Worm (Caenorhabditis elegans): ENCODE results near the gene T02H6.7.

Gene T02H6.7

DNA sequence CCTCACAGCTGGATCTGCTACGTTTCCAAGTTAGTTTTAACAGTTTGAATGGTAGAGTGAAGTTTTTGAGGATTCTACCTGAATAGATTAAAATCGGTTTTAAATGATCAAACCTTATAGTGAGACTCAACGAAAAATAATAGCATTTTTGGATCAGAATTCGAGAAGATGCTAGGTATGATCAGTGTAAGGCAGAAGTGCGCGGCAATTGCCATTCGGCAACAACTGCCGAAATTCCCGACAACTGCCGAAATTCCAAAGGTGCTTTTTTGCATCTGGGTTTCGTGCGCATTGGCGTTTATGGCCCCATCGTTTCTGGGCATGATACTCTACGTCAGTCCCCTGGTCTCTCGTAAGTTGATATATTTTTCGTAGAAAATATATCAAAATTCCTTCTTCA, 1.0 kb downstream of the T02H6.7 start, which contains the start of gene T02H6.6:
Gene T02H6.6 (plus strand): TSS at position 301 of the 400 bp plus-strand sequence.
- TF ChIP-seq hnd-1 (tag; optimal IDR thresholded peaks at IDR 0.05) = no peak
- no peak for TF ChIP-seq sea-1 (GFP tag; conservative IDR thresholded peaks at IDR 0.05)
- no peak for TF ChIP-seq tra-4 (tag; optimal IDR thresholded peaks at IDR 0.05)
- no peak for TF ChIP-seq ceh-13 (GFP tag; optimal IDR thresholded peaks at IDR 0.05)
- no peak for TF ChIP-seq scrt-1 (GFP tag; IDR thresholded peaks at IDR 0.05)
- no peak for TF ChIP-seq hmg-4 (GFP tag; optimal IDR thresholded peaks at IDR 0.05)

DNA sequence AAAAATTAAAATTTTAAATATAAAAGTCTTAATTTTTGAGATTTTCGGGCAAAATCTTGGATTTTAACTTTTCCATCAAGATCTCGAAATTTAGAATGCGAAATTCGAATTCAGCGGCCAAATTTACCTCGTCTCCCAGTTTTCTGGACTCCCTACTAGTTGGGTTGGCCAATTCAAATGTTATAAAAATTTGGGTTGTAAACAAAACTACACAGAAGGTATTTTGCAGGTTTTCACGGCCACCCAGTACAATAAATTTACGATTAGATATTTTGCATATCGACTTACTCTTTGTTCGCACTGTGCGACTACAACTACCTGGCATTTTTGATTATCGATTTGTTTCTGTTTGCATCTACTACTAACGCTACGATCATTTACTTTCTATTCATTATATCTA, 2.4 kb downstream of the T02H6.7 start, which contains the start of gene T02H6.5:
Gene T02H6.5 (plus strand): TSS at position 301 of the 400 bp plus-strand sequence.
- TF ChIP-seq hnd-1 (tag; optimal IDR thresholded peaks at IDR 0.05) = no peak
- TF ChIP-seq ama-1 (optimal IDR thresholded peaks at IDR 0.05) = no peak
- TF ChIP-seq sea-1 (GFP tag; conservative IDR thresholded peaks at IDR 0.05) = no peak
- no peak for TF ChIP-seq F13C5.2 (tag; optimal IDR thresholded peaks at IDR 0.05)
- TF ChIP-seq hmg-4 (GFP tag; optimal IDR thresholded peaks at IDR 0.05) = no peak
- no peak for TF ChIP-seq hmbx-1 (tag; optimal IDR thresholded peaks at IDR 0.05)
- TF ChIP-seq ceh-36 (tag; optimal IDR thresholded peaks at IDR 0.05) = no peak
- no peak for TF ChIP-seq tra-4 (tag; optimal IDR thresholded peaks at IDR 0.05)
- no peak for TF ChIP-seq tbx-37 (GFP tag; conservative IDR thresholded peaks at IDR 0.05)
- TF ChIP-seq ets-7 (tag; optimal IDR thresholded peaks at IDR 0.05) = no peak

DNA sequence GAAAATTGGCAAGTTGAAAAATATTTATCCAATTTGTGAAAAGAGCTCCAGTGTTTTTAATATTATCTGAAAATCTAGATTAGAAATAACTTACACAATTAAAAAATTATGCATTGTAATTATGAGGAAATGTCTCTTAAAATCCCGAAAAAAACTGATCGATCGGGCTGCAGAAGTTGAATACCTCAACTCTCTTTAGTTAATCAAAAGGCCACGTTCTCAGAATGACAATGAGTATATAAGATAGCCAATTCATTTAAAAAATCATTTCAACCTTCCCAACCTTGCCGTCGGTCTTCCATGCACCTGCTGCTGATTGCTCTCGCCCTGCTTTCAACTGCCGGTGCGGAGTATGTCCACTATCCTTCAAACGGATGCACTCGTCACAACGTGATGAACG, 7.3 kb downstream of the T02H6.7 start, which contains the start of gene T02H6.4:
Gene T02H6.4 (plus strand): TSS at position 301 of the 400 bp plus-strand sequence.
- no peak for TF ChIP-seq B0310.2 (tag; optimal IDR thresholded peaks at IDR 0.05)
- no peak for TF ChIP-seq ceh-13 (GFP tag; optimal IDR thresholded peaks at IDR 0.05)
- no peak for TF ChIP-seq tbx-37 (GFP tag; conservative IDR thresholded peaks at IDR 0.05)
- no peak for TF ChIP-seq F13C5.2 (tag; optimal IDR thresholded peaks at IDR 0.05)
- TF ChIP-seq hmg-4 (GFP tag; optimal IDR thresholded peaks at IDR 0.05) = no peak
- no peak for TF ChIP-seq hmbx-1 (tag; optimal IDR thresholded peaks at IDR 0.05)
- TF ChIP-seq ceh-36 (tag; optimal IDR thresholded peaks at IDR 0.05) = no peak
- no peak for TF ChIP-seq ama-1 (optimal IDR thresholded peaks at IDR 0.05)
- no peak for TF ChIP-seq hnd-1 (tag; optimal IDR thresholded peaks at IDR 0.05)
- no peak for TF ChIP-seq tbx-11 (GFP tag; IDR thresholded peaks at IDR 0.05)
- no peak for TF ChIP-seq scrt-1 (GFP tag; IDR thresholded peaks at IDR 0.05)
- TF ChIP-seq ets-7 (tag; optimal IDR thresholded peaks at IDR 0.05) = no peak

DNA sequence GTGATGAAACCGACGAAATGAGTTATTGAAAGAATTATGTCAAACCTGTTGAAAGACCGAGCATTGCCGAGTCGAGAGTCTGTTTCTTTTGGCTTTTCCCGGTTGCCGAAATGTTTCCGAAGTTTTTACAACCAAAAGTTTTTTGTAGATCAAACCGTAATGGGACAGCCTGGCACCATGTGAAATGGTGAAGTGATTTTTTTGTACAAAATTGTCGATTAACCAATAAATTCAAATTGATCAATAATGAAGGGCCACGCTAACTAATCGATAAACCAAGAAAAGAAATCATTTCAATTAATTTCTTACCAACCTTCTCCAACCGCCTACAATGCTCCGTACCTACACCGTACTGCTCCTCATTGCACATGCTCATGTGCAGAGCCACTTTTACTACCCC, 9.1 kb downstream of the T02H6.7 start, which contains the start of gene T02H6.3:
Gene T02H6.3 (plus strand): TSS at position 301 of the 400 bp plus-strand sequence.
- no peak for TF ChIP-seq tra-4 (tag; optimal IDR thresholded peaks at IDR 0.05)
- no peak for TF ChIP-seq ceh-13 (GFP tag; optimal IDR thresholded peaks at IDR 0.05)
- no peak for TF ChIP-seq ama-1 (optimal IDR thresholded peaks at IDR 0.05)
- TF ChIP-seq B0310.2 (tag; optimal IDR thresholded peaks at IDR 0.05) = no peak
- TF ChIP-seq tbx-37 (GFP tag; conservative IDR thresholded peaks at IDR 0.05) = no peak
- TF ChIP-seq aly-1 (tag; optimal IDR thresholded peaks at IDR 0.05) = no peak
- TF ChIP-seq sea-1 (GFP tag; conservative IDR thresholded peaks at IDR 0.05) = no peak
- no peak for TF ChIP-seq hnd-1 (tag; optimal IDR thresholded peaks at IDR 0.05)
- no peak for TF ChIP-seq pes-1 (GFP tag; IDR thresholded peaks at IDR 0.05)
- no peak for TF ChIP-seq flt-1 (GFP tag; IDR thresholded peaks at IDR 0.05)
- no peak for TF ChIP-seq scrt-1 (GFP tag; IDR thresholded peaks at IDR 0.05)
- no peak for TF ChIP-seq ets-7 (tag; optimal IDR thresholded peaks at IDR 0.05)
- no peak for TF ChIP-seq hmg-4 (GFP tag; optimal IDR thresholded peaks at IDR 0.05)
- TF ChIP-seq hmbx-1 (tag; optimal IDR thresholded peaks at IDR 0.05) = no peak

DNA sequence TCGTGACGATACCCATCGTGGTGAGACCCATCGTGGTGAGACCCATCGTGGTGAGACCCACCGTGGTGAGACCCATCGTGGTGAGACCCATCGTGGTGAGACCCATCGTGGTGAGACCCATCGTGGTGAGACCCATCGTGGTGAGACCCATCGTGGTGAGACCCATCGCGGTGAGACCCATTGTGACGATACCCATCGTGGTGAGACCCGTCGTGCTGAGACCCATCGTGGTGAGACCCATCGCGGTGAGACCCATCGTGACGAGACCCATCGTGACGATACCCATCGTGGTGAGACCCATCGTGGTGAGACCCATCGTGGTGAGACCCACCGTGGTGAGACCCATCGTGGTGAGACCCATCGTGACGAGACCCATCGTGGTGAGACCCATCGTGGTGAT, 12.7 kb downstream of the T02H6.7 start:
- TF ChIP-seq tbx-11 (GFP tag; IDR thresholded peaks at IDR 0.05) (0 out of 2 replicates have a peak, but pooled peaks have one; percentile 27), tbx-37 (GFP tag; conservative IDR thresholded peaks at IDR 0.05) (peak; percentile 53; the same call in 1 of the 2 replicates), scrt-1 (GFP tag; IDR thresholded peaks at IDR 0.05) (peak; percentile 70; the same call in 1 of the 2 replicates)

DNA sequence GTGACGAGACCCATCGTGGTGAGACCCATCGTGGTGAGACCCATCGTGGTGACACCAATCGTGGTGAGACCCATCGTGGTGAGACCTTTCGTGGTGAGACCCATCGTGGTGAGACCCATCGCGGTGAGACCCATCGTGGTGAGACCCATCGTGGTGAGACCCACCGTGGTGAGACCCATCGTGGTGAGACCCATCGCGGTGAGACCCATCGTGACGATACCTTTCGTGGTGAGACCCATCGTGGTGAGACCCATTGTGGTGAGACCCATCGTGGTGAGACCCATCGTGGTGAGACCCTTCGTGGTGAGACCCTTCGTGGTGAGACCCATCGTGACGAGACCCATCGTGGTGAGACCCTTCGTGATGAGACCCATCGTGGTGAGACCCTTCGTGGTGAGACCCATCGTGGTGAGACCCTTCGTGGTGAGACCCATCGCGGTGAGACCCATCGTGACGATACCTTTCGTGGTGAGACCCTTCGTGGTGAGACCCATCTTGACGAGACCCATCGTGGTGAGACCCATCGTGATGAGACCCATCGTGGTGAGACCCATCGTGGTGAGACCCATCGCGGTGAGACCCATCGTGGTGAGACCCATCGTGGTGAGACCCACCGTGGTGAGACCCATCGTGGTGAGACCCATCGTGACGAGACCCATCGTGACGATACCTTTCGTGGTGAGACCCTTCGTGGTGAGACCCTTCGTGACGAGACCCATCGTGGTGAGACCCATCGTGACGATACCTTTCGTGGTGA, 14.5 kb downstream of the T02H6.7 start:
- TF ChIP-seq scrt-1 (GFP tag; IDR thresholded peaks at IDR 0.05) (peak; percentile 76; the same call in 1 of the 2 replicates), tbx-37 (GFP tag; conservative IDR thresholded peaks at IDR 0.05) (peak; percentile 57), flt-1 (GFP tag; IDR thresholded peaks at IDR 0.05) (peak; percentile 64; the same call in 1 of the 2 replicates)

DNA sequence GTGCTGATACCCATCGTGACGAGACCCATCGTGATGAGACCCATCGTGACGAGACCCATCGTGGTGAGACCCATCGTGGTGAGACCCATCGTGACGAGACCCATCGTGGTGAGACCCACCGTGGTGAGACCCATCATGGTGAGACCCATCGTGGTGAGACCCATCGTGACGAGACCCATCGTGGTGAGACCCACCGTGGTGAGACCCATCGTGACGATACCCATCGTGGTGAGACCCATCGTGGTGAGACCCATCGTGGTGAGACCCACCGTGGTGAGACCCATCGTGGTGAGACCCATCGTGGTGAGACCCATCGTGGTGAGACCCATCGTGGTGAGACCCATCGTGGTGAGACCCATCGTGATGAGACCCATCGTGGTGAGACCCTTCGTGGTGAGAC, 16.0 kb downstream of the T02H6.7 start:
- TF ChIP-seq sea-1 (GFP tag; conservative IDR thresholded peaks at IDR 0.05) (peak; percentile 46; the same call in 1 of the 2 replicates), tbx-11 (GFP tag; IDR thresholded peaks at IDR 0.05) (peak; percentile 56; the same call in 1 of the 2 replicates), scrt-1 (GFP tag; IDR thresholded peaks at IDR 0.05) (peak; percentile 53; the same call in 1 of the 2 replicates)

DNA sequence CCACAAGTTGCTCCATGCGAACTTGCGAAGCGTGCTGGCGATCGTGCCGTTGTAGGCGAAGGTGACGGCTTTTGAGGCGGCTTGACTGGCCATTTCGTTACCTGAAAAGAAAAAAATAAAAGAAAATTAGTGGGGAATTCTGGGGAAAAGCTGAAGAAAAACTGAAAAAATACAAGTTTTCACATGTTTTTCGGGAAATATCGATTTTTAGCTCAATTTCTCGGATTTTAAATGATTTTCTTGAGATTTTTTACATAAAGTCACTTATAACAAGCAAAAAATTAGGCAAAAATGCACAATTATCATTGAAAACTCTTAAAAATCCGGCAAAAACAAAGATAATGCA, 18.6 kb downstream of the T02H6.7 start, which contains the start of gene T02H6.11:
Gene T02H6.11 (minus strand): TSS at position 101 of the 346 bp plus-strand sequence.
- TF ChIP-seq tbx-11 (GFP tag; IDR thresholded peaks at IDR 0.05) = no peak
- TF ChIP-seq hmg-4 (GFP tag; optimal IDR thresholded peaks at IDR 0.05) = no peak
- TF ChIP-seq pes-1 (GFP tag; IDR thresholded peaks at IDR 0.05) = no peak
- no peak for TF ChIP-seq scrt-1 (GFP tag; IDR thresholded peaks at IDR 0.05)
- TF ChIP-seq aly-1 (tag; optimal IDR thresholded peaks at IDR 0.05) = no peak
- no peak for TF ChIP-seq hmbx-1 (tag; optimal IDR thresholded peaks at IDR 0.05)
- TF ChIP-seq hnd-1 (tag; optimal IDR thresholded peaks at IDR 0.05) = no peak
- no peak for TF ChIP-seq tra-4 (tag; optimal IDR thresholded peaks at IDR 0.05)
- TF ChIP-seq flt-1 (GFP tag; IDR thresholded peaks at IDR 0.05) = no peak

Data from whole organism, early embryonic.